Worm (Caenorhabditis elegans) whole organism, late embryonic: ENCODE measurements around the gene K08E7.5.
A peak's percentile ranks its signal among the peaks of the same experiment; 100 is the strongest.

Source experiments
- C38D4.7 ChIP-seq: fragments of 200-800 bp; sonication (Bioruptor generic); optimal IDR thresholded peaks from 2 replicates; lab custom pipeline; 2018; ENCODE audit warnings: mild to moderate bottlenecking, missing genetic modification characterization, moderate library complexity, missing compliant biosample characterization
- K02D7.2 ChIP-seq: sonication (generic microtip); optimal IDR thresholded peaks from 2 replicates; lab custom pipeline; 2017; ENCODE audit warnings: mild to moderate bottlenecking, missing genetic modification characterization, missing compliant biosample characterization
- K09A11.1 ChIP-seq: sonication (generic microtip); optimal IDR thresholded peaks from 2 replicates; lab custom pipeline; 2017; ENCODE audit warnings: antibody characterized with exemption, mild to moderate bottlenecking, missing genetic modification characterization, missing compliant biosample characterization; ENCODE audit not compliant: insufficient read depth
- Y22D7AL.16 ChIP-seq: sonication (generic microtip); optimal IDR thresholded peaks from 2 replicates; lab custom pipeline; 2016; ENCODE audit warnings: missing genetic modification characterization, missing compliant biosample characterization
- ahr-1 ChIP-seq: sonication (generic microtip); optimal IDR thresholded peaks from 2 replicates; lab custom pipeline; 2016; ENCODE audit warnings: missing genetic modification characterization, missing compliant biosample characterization
- ceh-14 ChIP-seq: sonication (generic microtip); optimal IDR thresholded peaks from 2 replicates; lab custom pipeline; 2016; ENCODE audit warnings: missing genotype, missing genetic modification characterization, missing compliant biosample characterization
- ceh-18 ChIP-seq: sonication (generic microtip); optimal IDR thresholded peaks from 2 replicates; lab custom pipeline; 2016; ENCODE audit warnings: missing genetic modification characterization, missing compliant biosample characterization
- ceh-19 ChIP-seq: fragments of 200-800 bp; sonication (Bioruptor generic); optimal IDR thresholded peaks from 2 replicates; lab custom pipeline; 2018; ENCODE audit warnings: mild to moderate bottlenecking, missing genetic modification characterization, missing compliant biosample characterization
- ceh-2 ChIP-seq: sonication (generic microtip); optimal IDR thresholded peaks from 2 replicates; lab custom pipeline; 2016; ENCODE audit warnings: missing genotype, missing genetic modification characterization, missing compliant biosample characterization
- ceh-22 ChIP-seq: sonication (generic microtip); optimal IDR thresholded peaks from 2 replicates; lab custom pipeline; 2017; ENCODE audit warnings: missing biosample characterization, missing genetic modification characterization
- ceh-30 ChIP-seq: fragments of 150-350 bp; optimal IDR thresholded peaks from 2 replicates; lab custom pipeline; 2014; ENCODE audit warnings: missing biosample characterization, missing genetic modification characterization
- ceh-31 ChIP-seq: sonication (generic microtip); optimal IDR thresholded peaks from 2 replicates; lab custom pipeline; 2016; ENCODE audit warnings: missing genetic modification characterization, missing compliant biosample characterization
- ceh-34 ChIP-seq: sonication (generic microtip); optimal IDR thresholded peaks from 2 replicates; lab custom pipeline; 2016; ENCODE audit warnings: mild to moderate bottlenecking, missing genetic modification characterization, missing compliant biosample characterization
- ceh-45 ChIP-seq: fragments of 200-800 bp; sonication (Bioruptor generic); IDR thresholded peaks from 2 replicates; pipeline ENCODE4 v1.3.6; 2022; ENCODE audit warnings: missing genetic modification reagents, missing genetic modification characterization, missing compliant biosample characterization
- ceh-48 ChIP-seq: sonication (generic microtip); optimal IDR thresholded peaks from 2 replicates; lab custom pipeline; 2016; ENCODE audit warnings: missing genetic modification characterization, inconsistent platforms, missing compliant biosample characterization
- che-1 ChIP-seq: sonication (generic microtip); optimal IDR thresholded peaks from 2 replicates; lab custom pipeline; 2016; ENCODE audit warnings: mild to moderate bottlenecking, missing genetic modification characterization, missing compliant biosample characterization
- dmd-4 ChIP-seq: sonication (generic microtip); optimal IDR thresholded peaks from 2 replicates; lab custom pipeline; 2016; ENCODE audit warnings: borderline replicate concordance, missing genetic modification characterization, missing compliant biosample characterization
- dve-1 ChIP-seq: sonication (generic microtip); optimal IDR thresholded peaks from 2 replicates; lab custom pipeline; 2017; ENCODE audit warnings: antibody characterized with exemption, mild to moderate bottlenecking, missing genetic modification characterization, missing compliant biosample characterization
- elt-2 ChIP-seq: sonication (generic microtip); optimal IDR thresholded peaks from 2 replicates; lab custom pipeline; 2016; ENCODE audit warnings: missing genetic modification reagents, missing genetic modification characterization, missing compliant biosample characterization
- elt-4 ChIP-seq: sonication (generic microtip); optimal IDR thresholded peaks from 2 replicates; lab custom pipeline; 2016; ENCODE audit warnings: missing genetic modification characterization, missing compliant biosample characterization
- eyg-1 ChIP-seq: sonication (generic microtip); optimal IDR thresholded peaks from 2 replicates; lab custom pipeline; 2016; ENCODE audit warnings: missing genotype, missing genetic modification characterization, missing compliant biosample characterization
- fax-1 ChIP-seq: sonication (generic microtip); optimal IDR thresholded peaks from 2 replicates; lab custom pipeline; 2016; ENCODE audit warnings: missing genotype, missing genetic modification characterization, missing compliant biosample characterization
- fkh-10 ChIP-seq: fragments of 150-350 bp; optimal IDR thresholded peaks from 2 replicates; lab custom pipeline; 2014; ENCODE audit warnings: missing biosample characterization, missing genetic modification reagents, missing genetic modification characterization
- fkh-6 ChIP-seq: sonication (generic microtip); optimal IDR thresholded peaks from 2 replicates; lab custom pipeline; 2016; ENCODE audit warnings: missing genetic modification characterization, missing compliant biosample characterization
- hlh-15 ChIP-seq: sonication (generic microtip); optimal IDR thresholded peaks from 2 replicates; lab custom pipeline; 2016; ENCODE audit warnings: missing genetic modification characterization, missing compliant biosample characterization
- hlh-30 ChIP-seq: sonication (generic microtip); optimal IDR thresholded peaks from 2 replicates; lab custom pipeline; 2017; ENCODE audit warnings: antibody characterized with exemption, missing genetic modification characterization, missing compliant biosample characterization; ENCODE audit not compliant: insufficient read depth
- hlh-8 ChIP-seq: sonication (generic microtip); optimal IDR thresholded peaks from 2 replicates; lab custom pipeline; 2016; ENCODE audit warnings: missing genotype, missing genetic modification characterization, missing compliant biosample characterization
- madf-2 ChIP-seq: sonication (generic microtip); optimal IDR thresholded peaks from 2 replicates; lab custom pipeline; 2017; ENCODE audit warnings: missing genetic modification characterization, missing compliant biosample characterization
- mec-3 ChIP-seq: sonication (generic microtip); optimal IDR thresholded peaks from 2 replicates; lab custom pipeline; 2016; ENCODE audit warnings: borderline replicate concordance, missing genetic modification characterization, missing compliant biosample characterization
- nfya-1 ChIP-seq: sonication (generic microtip); optimal IDR thresholded peaks from 2 replicates; lab custom pipeline; 2017; ENCODE audit warnings: missing genetic modification characterization, mild to moderate bottlenecking, missing compliant biosample characterization, antibody characterized with exemption, moderate library complexity
- nhr-11 ChIP-seq: fragments of 150-350 bp; optimal IDR thresholded peaks from 2 replicates; lab custom pipeline; 2014; ENCODE audit warnings: missing biosample characterization, missing genetic modification characterization
- odd-2 ChIP-seq: sonication (generic microtip); optimal IDR thresholded peaks from 2 replicates; lab custom pipeline; 2017; ENCODE audit warnings: antibody characterized with exemption, mild to moderate bottlenecking, missing genetic modification characterization, missing compliant biosample characterization
- pag-3 ChIP-seq: sonication (generic microtip); optimal IDR thresholded peaks from 2 replicates; lab custom pipeline; 2016; ENCODE audit warnings: missing compliant biosample characterization, missing genetic modification characterization, borderline replicate concordance
- pat-9 ChIP-seq: fragments of 200-800 bp; sonication (Bioruptor generic); optimal IDR thresholded peaks from 2 replicates; lab custom pipeline; 2018; ENCODE audit warnings: mild to moderate bottlenecking, missing genetic modification characterization, moderate library complexity, missing compliant biosample characterization
- pax-1 ChIP-seq: fragments of 150-350 bp; optimal IDR thresholded peaks from 2 replicates; lab custom pipeline; 2014; ENCODE audit warnings: missing biosample characterization, missing genetic modification characterization
- pha-4 ChIP-seq: fragments of 150-350 bp; optimal IDR thresholded peaks from 2 replicates; lab custom pipeline; 2018; ENCODE audit warnings: missing biosample characterization, missing genetic modification reagents, missing genetic modification characterization
- sox-4 ChIP-seq: sonication (generic microtip); optimal IDR thresholded peaks from 2 replicates; lab custom pipeline; 2017; ENCODE audit warnings: mild to moderate bottlenecking, missing genetic modification characterization, inconsistent platforms, missing compliant biosample characterization
- tbx-2 ChIP-seq: sonication (generic microtip); optimal IDR thresholded peaks from 2 replicates; lab custom pipeline; 2016; ENCODE audit warnings: missing genetic modification characterization, missing compliant biosample characterization
- tbx-7 ChIP-seq: sonication (generic microtip); optimal IDR thresholded peaks from 2 replicates; lab custom pipeline; 2016; ENCODE audit warnings: missing genotype, missing genetic modification characterization, missing compliant biosample characterization
- unc-3 ChIP-seq, 2 experiments: fragments of 200-800 bp in 1 of 2; sonication (Bioruptor generic) in 1 of 2; sonication (generic microtip) in 1 of 2; conservative IDR thresholded peaks in 1 of 2; optimal IDR thresholded peaks in 1 of 2; 2 replicates each; pipeline versions ENCODE4 v1.3.6 to Lab custom; 2016 to 2022; ENCODE audit warnings: missing compliant biosample characterization in 2 of 2, missing genetic modification characterization in 2 of 2, missing genetic modification reagents in 1 of 2
- unc-42 ChIP-seq: sonication (generic microtip); optimal IDR thresholded peaks from 2 replicates; lab custom pipeline; 2016; ENCODE audit warnings: missing genotype, missing genetic modification characterization, missing compliant biosample characterization
- unc-55 ChIP-seq: sonication (generic microtip); optimal IDR thresholded peaks from 2 replicates; lab custom pipeline; 2017; ENCODE audit warnings: missing biosample characterization, missing genetic modification reagents, missing genetic modification characterization
- unc-86 ChIP-seq: sonication (generic microtip); optimal IDR thresholded peaks from 2 replicates; lab custom pipeline; 2016; ENCODE audit warnings: missing genetic modification characterization, missing compliant biosample characterization
- zip-5 ChIP-seq: sonication (generic microtip); optimal IDR thresholded peaks from 2 replicates; lab custom pipeline; 2016; ENCODE audit warnings: missing genetic modification characterization, missing compliant biosample characterization
- ztf-16 ChIP-seq: sonication (generic microtip); optimal IDR thresholded peaks from 2 replicates; lab custom pipeline; 2017; ENCODE audit warnings: missing genetic modification characterization, missing compliant biosample characterization

The K08E7.5 gene

DNA sequence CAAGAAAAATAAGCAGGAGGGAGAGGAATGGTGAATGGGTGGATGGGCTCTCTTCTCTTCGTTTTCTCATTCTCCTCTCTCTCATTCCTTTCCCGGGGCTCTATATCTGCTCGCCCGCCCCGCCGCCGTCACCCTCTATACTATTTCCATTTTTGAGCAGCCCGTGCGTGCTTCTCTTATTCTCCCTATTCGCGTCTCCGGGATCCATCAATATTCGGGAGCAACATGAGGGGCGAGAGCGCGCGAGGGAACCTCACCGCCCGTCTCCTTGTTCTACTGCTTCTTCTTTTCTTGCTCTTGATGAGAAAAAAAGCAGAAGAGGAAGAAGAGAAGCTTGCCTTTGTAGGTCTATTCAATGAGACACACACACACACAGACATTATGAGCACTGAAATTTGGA lies 11.0 kb downstream of the K08E7.5 start (continued):
- TF ChIP-seq nfya-1 (tag; lab: Kevin White, UChicago) (peak; percentile 42), elt-4 (tag; lab: Kevin White, UChicago) (no peak), ceh-19 (peak; percentile 48), unc-3 (GFP tag; conservative IDR thresholded peaks at IDR 0.05; lab: Robert Waterston, UW) (no peak), unc-3 (tag; optimal IDR thresholded peaks at IDR 0.05; lab: Kevin White, UChicago) (no peak), ceh-2 (tag; lab: Kevin White, UChicago) (no peak), tbx-7 (tag; lab: Kevin White, UChicago) (no peak), ceh-31 (tag; lab: Kevin White, UChicago) (peak; percentile 74), fkh-10 (GFP tag; lab: Kevin White, UChicago) (no peak), ceh-45 (GFP tag; lab: Robert Waterston, UW) (no peak)

- TF ChIP-seq fax-1 (tag; lab: Kevin White, UChicago) (no peak), C38D4.7 (GFP tag; lab: Kevin White, UChicago) (no peak), dmd-4 (tag; lab: Kevin White, UChicago) (no peak), dve-1 (tag; lab: Kevin White, UChicago) (no peak), ahr-1 (tag; lab: Kevin White, UChicago) (no peak), ceh-22 (no peak), ceh-2 (tag; lab: Kevin White, UChicago) (no peak), odd-2 (tag; lab: Kevin White, UChicago) (no peak), hlh-8 (tag; lab: Kevin White, UChicago) (no peak), zip-5 (tag; lab: Kevin White, UChicago) (no peak), ceh-34 (tag; lab: Kevin White, UChicago) (no peak), ceh-31 (tag; lab: Kevin White, UChicago) (no peak), ceh-30 (tag; lab: Kevin White, UChicago) (no peak)
Observed at ce11 chrIV:12585966-12586365, 12.8 kb downstream of the K08E7.5 start, which contains the start of gene K08E7.8. K08E7.8 (minus strand) TSS chrIV:12586066.

ce11 chrIV:12590373-12590772 lies 17.2 kb downstream of the K08E7.5 start, which contains the start of gene cul-6:
cul-6 (minus strand) TSS chrIV:12590451.
- TF ChIP-seq Y22D7AL.16 (tag; lab: Kevin White, UChicago) (no peak), pag-3 (no peak), ceh-45 (GFP tag; lab: Robert Waterston, UW) (no peak)

ce11 chrIV:12594574-12594973 lies 21.4 kb downstream of the K08E7.5 start:
- peak; percentile 34 for TF ChIP-seq ceh-48 (tag; lab: Kevin White, UChicago)
- peak; percentile 0 for TF ChIP-seq unc-86 (tag; lab: Kevin White, UChicago)
- peak; percentile 82 for TF ChIP-seq sox-4 (tag; lab: Kevin White, UChicago)
- TF ChIP-seq hlh-30 (tag; lab: Kevin White, UChicago) = peak; percentile 83
- TF ChIP-seq elt-4 (tag; lab: Kevin White, UChicago) = no peak
- TF ChIP-seq unc-42 (tag; lab: Kevin White, UChicago) = peak; percentile 73
- TF ChIP-seq mec-3 (tag; lab: Kevin White, UChicago) = peak; percentile 50
- peak; percentile 89 for TF ChIP-seq ceh-14 (tag; lab: Kevin White, UChicago)
- peak; percentile 87 for TF ChIP-seq ceh-18 (tag; lab: Kevin White, UChicago)
- no peak for TF ChIP-seq elt-2
- peak; percentile 60 for TF ChIP-seq dve-1 (tag; lab: Kevin White, UChicago)
- peak; percentile 31 for TF ChIP-seq tbx-2 (tag; lab: Kevin White, UChicago)
- peak; percentile 31 for TF ChIP-seq dmd-4 (tag; lab: Kevin White, UChicago)
- peak; percentile 67; the same call in 1 of the 2 replicates for TF ChIP-seq unc-3 (GFP tag; conservative IDR thresholded peaks at IDR 0.05; lab: Robert Waterston, UW)
- peak; percentile 54 for TF ChIP-seq unc-3 (tag; optimal IDR thresholded peaks at IDR 0.05; lab: Kevin White, UChicago)
- TF ChIP-seq Y22D7AL.16 (tag; lab: Kevin White, UChicago) = peak; percentile 66
- no peak for TF ChIP-seq nhr-11 (tag; lab: Kevin White, UChicago)
- peak; percentile 66 for TF ChIP-seq K02D7.2 (tag; lab: Kevin White, UChicago)
- peak; percentile 68 for TF ChIP-seq fkh-6 (tag; lab: Kevin White, UChicago)
- TF ChIP-seq pha-4 = no peak
- TF ChIP-seq nfya-1 (tag; lab: Kevin White, UChicago) = peak; percentile 57
- peak; percentile 22 for TF ChIP-seq K09A11.1 (tag; lab: Kevin White, UChicago)
- TF ChIP-seq eyg-1 (tag; lab: Kevin White, UChicago) = no peak
- TF ChIP-seq che-1 (tag; lab: Kevin White, UChicago) = peak; percentile 66
- peak; percentile 38 for TF ChIP-seq madf-2
- TF ChIP-seq pat-9 (tag; lab: Kevin White, UChicago) = peak; percentile 74
- TF ChIP-seq hlh-15 (tag; lab: Kevin White, UChicago) = peak; percentile 25
- TF ChIP-seq pax-1 (tag; lab: Kevin White, UChicago) = no peak
- no peak for TF ChIP-seq unc-55 (GFP tag; lab: Kevin White, UChicago)
- TF ChIP-seq ztf-16 = peak; percentile 25
